Worm (Caenorhabditis elegans): Measurements from ENCODE around the gene srg-48.
A peak's percentile ranks its signal among the peaks of the same experiment; 100 is the strongest.

srg-48 gene

DNA sequence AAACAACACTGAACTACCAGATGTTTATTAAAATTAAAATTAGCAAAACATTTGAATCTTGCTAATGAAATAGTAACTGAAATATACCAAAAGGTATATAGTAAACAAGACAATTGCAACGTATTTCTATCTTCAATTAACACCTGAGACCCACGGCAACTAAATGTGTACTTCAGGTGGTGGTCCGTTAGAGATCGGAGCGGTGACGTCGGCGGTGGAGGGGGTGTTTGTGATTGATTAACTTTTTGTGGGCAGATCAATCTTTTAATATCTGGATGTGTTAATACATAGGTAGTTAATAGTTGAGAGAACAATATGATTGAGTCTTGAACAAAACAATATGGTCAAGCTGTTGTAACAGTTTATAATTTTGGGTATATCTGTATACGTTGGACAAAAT lies 23.9 kb downstream of the srg-48 start:
- TF ChIP-seq Y53F4B.3 (GFP tag; IDR thresholded peaks at IDR 0.05), result no peak
- no peak for TF ChIP-seq lir-1 (GFP tag; conservative IDR thresholded peaks at IDR 0.05)
- no peak for TF ChIP-seq tbx-9 (tag; optimal IDR thresholded peaks at IDR 0.05; ENCODE audit: borderline replicate concordance)
- no peak for TF ChIP-seq F49E8.2 (tag; optimal IDR thresholded peaks at IDR 0.05; ENCODE audit: insufficient read depth)
- no peak for TF ChIP-seq Y95B8A.8 (GFP tag; IDR thresholded peaks at IDR 0.05)
- TF ChIP-seq ztf-3 (GFP tag; optimal IDR thresholded peaks at IDR 0.05), result no peak
- TF ChIP-seq ama-1 (optimal IDR thresholded peaks at IDR 0.05), result no peak
- no peak for TF ChIP-seq ama-1 (GFP tag; optimal IDR thresholded peaks at IDR 0.05)
- TF ChIP-seq lin-54 (GFP tag; optimal IDR thresholded peaks at IDR 0.05), result no peak
- no peak for TF ChIP-seq C17E4.6 (GFP tag; IDR thresholded peaks at IDR 0.05)
- no peak for TF ChIP-seq let-607 (tag; optimal IDR thresholded peaks at IDR 0.05)
- TF ChIP-seq egl-18 (GFP tag; IDR thresholded peaks at IDR 0.05), result no peak

DNA sequence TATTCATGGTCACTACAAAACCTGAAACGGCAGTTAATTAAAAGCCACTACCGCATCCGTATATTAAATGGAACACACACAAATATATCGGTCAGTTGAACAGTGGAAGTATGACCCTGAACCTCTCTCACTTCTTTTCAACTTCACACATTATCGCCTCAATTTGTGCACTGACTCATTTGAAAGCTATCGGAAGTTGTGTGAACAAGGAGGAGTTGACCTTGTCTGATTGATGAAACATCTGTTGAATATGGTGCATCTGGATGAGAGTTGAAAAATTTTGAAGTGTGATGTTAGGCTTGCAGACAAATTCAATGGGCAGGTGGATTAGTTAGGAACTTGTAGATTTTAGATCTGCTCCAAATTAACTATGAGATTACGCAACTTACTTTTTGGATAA lies 25.2 kb downstream of the srg-48 start:
- TF ChIP-seq F39B2.1 (GFP tag; IDR thresholded peaks at IDR 0.05), result no peak
- no peak for TF ChIP-seq ztf-18 (tag; optimal IDR thresholded peaks at IDR 0.05)
- TF ChIP-seq ceh-79 (tag; optimal IDR thresholded peaks at IDR 0.05), result no peak
- TF ChIP-seq ccch-3 (GFP tag; optimal IDR thresholded peaks at IDR 0.05), result no peak
- no peak for TF ChIP-seq zfh-2 (GFP tag; conservative IDR thresholded peaks at IDR 0.05)
- no peak for TF ChIP-seq F22D6.2 (tag; optimal IDR thresholded peaks at IDR 0.05)
- TF ChIP-seq lin-35 (GFP tag; optimal IDR thresholded peaks at IDR 0.05), result no peak
- TF ChIP-seq F57C9.4 (tag; optimal IDR thresholded peaks at IDR 0.05), result no peak
- no peak for TF ChIP-seq Y95B8A.8 (GFP tag; IDR thresholded peaks at IDR 0.05)

DNA sequence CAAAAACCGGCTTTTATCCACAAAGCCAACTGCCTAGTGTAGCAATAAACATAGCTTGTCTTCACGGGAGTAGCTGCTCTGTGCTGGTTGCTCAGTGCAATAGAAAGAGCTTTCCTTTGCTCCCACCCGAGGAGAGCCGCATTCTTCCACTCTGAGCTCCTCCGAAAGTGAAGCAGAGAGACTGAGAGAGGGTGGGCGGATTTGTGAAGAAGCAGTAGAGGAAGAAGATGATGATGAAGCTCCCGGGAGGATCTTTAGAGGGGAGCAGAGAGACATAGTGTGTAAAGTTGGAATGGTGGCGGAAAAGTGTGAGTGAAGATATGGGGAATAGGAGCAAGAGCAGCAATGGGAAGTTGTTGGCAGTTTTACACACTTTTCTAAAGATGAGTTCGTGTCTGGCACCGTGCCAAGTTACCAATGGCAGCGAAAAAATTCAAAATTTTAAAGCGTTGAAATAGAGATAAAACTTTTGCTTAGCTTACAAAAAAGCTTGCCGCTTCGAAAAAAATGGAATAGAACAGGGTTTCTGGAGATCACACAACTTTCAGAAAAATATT lies 26.4 kb downstream of the srg-48 start, which contains the start of gene ZC477.4:
Gene ZC477.4 (minus strand): TSS at position 276 of the 557 bp plus-strand sequence.
- TF ChIP-seq egrh-3 (GFP tag; IDR thresholded peaks at IDR 0.05) (0 out of 2 replicates have a peak, but pooled peaks have one; percentile 25), ztf-22 (GFP tag; optimal IDR thresholded peaks at IDR 0.05) (no peak), lag-1 (GFP tag; IDR thresholded peaks at IDR 0.05) (0 out of 2 replicates have a peak, but pooled peaks have one; percentile 54), die-1 (tag; optimal IDR thresholded peaks at IDR 0.05) (no peak), lin-54 (GFP tag; optimal IDR thresholded peaks at IDR 0.05) (no peak), hrde-1 (tag; optimal IDR thresholded peaks at IDR 0.05; ENCODE audit: borderline replicate concordance) (no peak), zfh-2 (GFP tag; conservative IDR thresholded peaks at IDR 0.05) (no peak; the same call in 1 of the 2 replicates)

- TF ChIP-seq hmg-1.2 (GFP tag; IDR thresholded peaks at IDR 0.05) (peak; percentile 48; the same call in 1 of the 2 replicates), nhr-80 (tag; optimal IDR thresholded peaks at IDR 0.05) (peak; percentile 24), cebp-2 (GFP tag; IDR thresholded peaks at IDR 0.05) (no peak)
These were observed 27.2 kb downstream of the srg-48 start for ce11 chrIV:7099377-7099776.

- TF ChIP-seq rpc-1 (optimal IDR thresholded peaks at IDR 0.05) (no peak), rpc-1 (tag; optimal IDR thresholded peaks at IDR 0.05) (no peak), lir-1 (GFP tag; conservative IDR thresholded peaks at IDR 0.05) (peak; percentile 19; the same call in 1 of the 2 replicates), lin-54 (GFP tag; optimal IDR thresholded peaks at IDR 0.05) (peak; percentile 74), ceh-27 (GFP tag; optimal IDR thresholded peaks at IDR 0.05) (no peak), nhr-80 (tag; optimal IDR thresholded peaks at IDR 0.05) (peak; percentile 17), madf-6 (GFP tag; IDR thresholded peaks at IDR 0.05) (peak; percentile 52; the same call in 1 of the 2 replicates), snpc-3.4 (tag; optimal IDR thresholded peaks at IDR 0.05) (peak; percentile 48), snpc-4 (GFP tag; optimal IDR thresholded peaks at IDR 0.05) (no peak), snpc-4 (tag; optimal IDR thresholded peaks at IDR 0.05) (peak in 3 of 4 experiments; percentile 31 to 79 (median 70)), nfyb-1 (GFP tag; IDR thresholded peaks at IDR 0.05) (0 out of 2 replicates have a peak, but pooled peaks have one; percentile 29), attf-3 (GFP tag; conservative IDR thresholded peaks at IDR 0.05) (peak; percentile 60; the same call in 1 of the 2 replicates), dpl-1 (GFP tag; optimal IDR thresholded peaks at IDR 0.05) (peak; percentile 36), ZK185.1 (tag; optimal IDR thresholded peaks at IDR 0.05; ENCODE audit: poor library complexity, severe bottlenecking) (peak; percentile 31), Y53G8AR.9 (GFP tag; conservative IDR thresholded peaks at IDR 0.05) (0 out of 2 replicates have a peak, but pooled peaks have one; percentile 30), rcor-1 (GFP tag; IDR thresholded peaks at IDR 0.05) (peak; percentile 30; the same call in 1 of the 2 replicates)
These were observed 31.0 kb downstream of the srg-48 start, which contains the start of the genes rde-8 and ZC477.3 for ce11 chrIV:7103211-7103679. rde-8 (minus strand) TSS chrIV:7103261. ZC477.3 (plus strand) TSS chrIV:7103492.

All from whole organism, young adult.